Worm (Caenorhabditis elegans) whole organism, young adult: ENCODE results near the gene C01F1.6.

Source experiments
- B0019.2 ChIP-seq: fragments of 200-800 bp; sonication (Bioruptor generic); conservative IDR thresholded peaks from 2 replicates; pipeline ENCODE4 v1.3.6; 2022; ENCODE audit warnings: missing genetic modification reagents, missing genetic modification characterization, missing compliant biosample characterization
- F33H1.4 ChIP-seq: fragments of 200-800 bp; sonication (Bioruptor generic); IDR thresholded peaks from 2 replicates; pipeline ENCODE4 v1.3.6; 2022; ENCODE audit warnings: missing genetic modification reagents, missing genetic modification characterization, missing compliant biosample characterization
- K12H6.12 ChIP-seq: fragments of 200-800 bp; sonication (Bioruptor generic); optimal IDR thresholded peaks from 2 replicates; lab custom pipeline; 2018; ENCODE audit warnings: mild to moderate bottlenecking, missing genetic modification characterization, missing compliant biosample characterization
- Y53F4B.3 ChIP-seq: fragments of 200-800 bp; sonication (Bioruptor generic); IDR thresholded peaks from 2 replicates; pipeline ENCODE4 v1.3.6; 2022; ENCODE audit warnings: missing genetic modification reagents, missing genetic modification characterization, missing compliant biosample characterization
- ZK185.1 ChIP-seq: sonication (generic microtip); optimal IDR thresholded peaks from 2 replicates; lab custom pipeline; 2016; ENCODE audit warnings: mild to moderate bottlenecking, missing genetic modification characterization, missing compliant biosample characterization; ENCODE audit not compliant: poor library complexity, severe bottlenecking
- akir-1 ChIP-seq: fragments of 200-800 bp; sonication (Bioruptor generic); optimal IDR thresholded peaks from 2 replicates; lab custom pipeline; 2018; ENCODE audit warnings: mild to moderate bottlenecking, missing genetic modification characterization, moderate library complexity, missing compliant biosample characterization
- ama-1 ChIP-seq, 3 experiments: fragments of 150-350 bp in 1 of 3; sonication (generic microtip) in 2 of 3; optimal IDR thresholded peaks; 2 replicates each; lab custom pipeline; 2014 to 2018; ENCODE audit warnings: missing biosample characterization in 2 of 3, missing genetic modification characterization in 2 of 3, missing genetic modification reagents in 2 of 3
- aptf-3 ChIP-seq: fragments of 200-800 bp; sonication (Bioruptor generic); IDR thresholded peaks from 2 replicates; pipeline ENCODE4 v1.3.6; 2022; ENCODE audit warnings: missing genetic modification characterization, missing compliant biosample characterization
- attf-3 ChIP-seq: fragments of 200-800 bp; sonication (Bioruptor generic); conservative IDR thresholded peaks from 2 replicates; pipeline ENCODE4 v1.3.6; 2022; ENCODE audit warnings: missing genetic modification reagents, missing genetic modification characterization, missing compliant biosample characterization
- attf-6 ChIP-seq: fragments of 200-800 bp; sonication (Bioruptor generic); IDR thresholded peaks from 2 replicates; pipeline ENCODE4 v1.3.6; 2022; ENCODE audit warnings: missing genetic modification reagents, missing genetic modification characterization, missing compliant biosample characterization
- ccch-3 ChIP-seq: fragments of 200-800 bp; sonication (Bioruptor generic); optimal IDR thresholded peaks from 2 replicates; lab custom pipeline; 2018; ENCODE audit warnings: mild to moderate bottlenecking, missing genetic modification characterization, missing compliant biosample characterization
- cebp-2 ChIP-seq: fragments of 200-800 bp; sonication (Bioruptor generic); IDR thresholded peaks from 2 replicates; pipeline ENCODE4 v1.3.6; 2022; ENCODE audit warnings: missing genetic modification characterization, missing compliant biosample characterization
- ceh-27 ChIP-seq: fragments of 200-800 bp; sonication (Bioruptor generic); optimal IDR thresholded peaks from 2 replicates; lab custom pipeline; 2018; ENCODE audit warnings: mild to moderate bottlenecking, missing genetic modification characterization, moderate library complexity, missing compliant biosample characterization
- ceh-40 ChIP-seq: fragments of 200-800 bp; sonication (Bioruptor generic); IDR thresholded peaks from 2 replicates; pipeline ENCODE4 v1.3.6; 2022; ENCODE audit warnings: missing genetic modification characterization, missing compliant biosample characterization
- ceh-91 ChIP-seq: fragments of 200-800 bp; sonication (Bioruptor generic); IDR thresholded peaks from 2 replicates; pipeline ENCODE4 v1.3.6; 2022; ENCODE audit warnings: missing genetic modification reagents, missing genetic modification characterization, missing compliant biosample characterization
- dox-1 ChIP-seq: fragments of 200-800 bp; sonication (Bioruptor generic); IDR thresholded peaks from 2 replicates; pipeline ENCODE4 v1.3.6; 2022; ENCODE audit warnings: missing genetic modification reagents, missing genetic modification characterization, missing compliant biosample characterization
- efl-1 ChIP-seq: fragments of 150-350 bp; optimal IDR thresholded peaks from 2 replicates; lab custom pipeline; 2014; ENCODE audit warnings: missing biosample characterization, missing genetic modification reagents, missing genetic modification characterization
- egl-18 ChIP-seq: fragments of 200-800 bp; sonication (Bioruptor generic); IDR thresholded peaks from 2 replicates; pipeline ENCODE4 v1.3.6; 2022; ENCODE audit warnings: missing genetic modification reagents, missing genetic modification characterization, missing compliant biosample characterization
- gei-17 ChIP-seq: fragments of 200-800 bp; sonication (Bioruptor generic); optimal IDR thresholded peaks from 2 replicates; lab custom pipeline; 2018; ENCODE audit warnings: mild to moderate bottlenecking, missing genetic modification characterization, missing compliant biosample characterization
- him-1 ChIP-seq: sonication (generic microtip); optimal IDR thresholded peaks from 2 replicates; lab custom pipeline; 2016; ENCODE audit warnings: missing genotype, missing genetic modification reagents, missing genetic modification characterization, missing compliant biosample characterization
- madf-10 ChIP-seq: sonication (generic microtip); optimal IDR thresholded peaks from 2 replicates; lab custom pipeline; 2016; ENCODE audit warnings: mild to moderate bottlenecking, missing genetic modification characterization, missing compliant biosample characterization
- mxl-1 ChIP-seq: sonication (generic microtip); optimal IDR thresholded peaks from 2 replicates; lab custom pipeline; 2016; ENCODE audit warnings: missing genetic modification characterization, missing compliant biosample characterization
- nfya-2 ChIP-seq: fragments of 200-800 bp; sonication (Bioruptor generic); IDR thresholded peaks from 2 replicates; pipeline ENCODE4 v1.3.6; 2022; ENCODE audit warnings: missing genetic modification reagents, missing genetic modification characterization, missing compliant biosample characterization
- nfyb-1 ChIP-seq: fragments of 200-800 bp; sonication (Bioruptor generic); IDR thresholded peaks from 2 replicates; pipeline ENCODE4 v1.3.6; 2022; ENCODE audit warnings: missing genetic modification reagents, missing genetic modification characterization, missing compliant biosample characterization
- nhr-27 ChIP-seq: fragments of 200-800 bp; sonication (Bioruptor generic); optimal IDR thresholded peaks from 2 replicates; lab custom pipeline; 2018; ENCODE audit warnings: mild to moderate bottlenecking, missing genetic modification characterization, moderate library complexity, missing compliant biosample characterization
- pbrm-1 ChIP-seq: fragments of 200-800 bp; sonication (Bioruptor generic); IDR thresholded peaks from 2 replicates; pipeline ENCODE4 v1.3.6; 2022; ENCODE audit warnings: missing genetic modification reagents, missing genetic modification characterization, missing compliant biosample characterization
- snpc-1.3 ChIP-seq: sonication (generic microtip); optimal IDR thresholded peaks from 2 replicates; lab custom pipeline; 2017; ENCODE audit warnings: missing genetic modification characterization, mild to moderate bottlenecking, missing compliant biosample characterization, antibody characterized with exemption, moderate library complexity, missing genotype, missing genetic modification reagents; ENCODE audit not compliant: insufficient read depth
- snpc-3.4 ChIP-seq: sonication (generic microtip); optimal IDR thresholded peaks from 2 replicates; lab custom pipeline; 2017; ENCODE audit warnings: missing genetic modification characterization, mild to moderate bottlenecking, missing compliant biosample characterization, antibody characterized with exemption, moderate library complexity, missing genotype, missing genetic modification reagents
- snpc-4 ChIP-seq, 5 experiments: fragments of 150-350 bp in 1 of 5; sonication (generic microtip) in 4 of 5; optimal IDR thresholded peaks; 2 replicates each; lab custom pipeline; 2014 to 2018; ENCODE audit warnings: missing genetic modification characterization in 5 of 5, missing biosample characterization in 3 of 5, antibody characterized with exemption in 2 of 5, mild to moderate bottlenecking in 2 of 5, missing compliant biosample characterization in 2 of 5, missing genotype in 2 of 5, moderate library complexity in 2 of 5, missing genetic modification reagents in 1 of 5
- sptf-2 ChIP-seq: fragments of 200-800 bp; sonication (Bioruptor generic); optimal IDR thresholded peaks from 2 replicates; lab custom pipeline; 2018; ENCODE audit warnings: mild to moderate bottlenecking, missing genetic modification characterization, missing compliant biosample characterization
- tbp1 ChIP-seq: fragments of 200-800 bp; sonication (Bioruptor generic); optimal IDR thresholded peaks from 2 replicates; lab custom pipeline; 2018; ENCODE audit warnings: mild to moderate bottlenecking, missing genetic modification characterization, missing compliant biosample characterization
- unc-62 ChIP-seq: fragments of 150-350 bp; optimal IDR thresholded peaks from 2 replicates; lab custom pipeline; 2014; ENCODE audit warnings: missing biosample characterization, missing genetic modification reagents, missing genetic modification characterization
- xnd-1 ChIP-seq: sonication (generic microtip); optimal IDR thresholded peaks from 2 replicates; lab custom pipeline; 2016; ENCODE audit warnings: missing genotype, missing genetic modification reagents, missing genetic modification characterization, missing compliant biosample characterization

The C01F1.6 gene

ce11 chrII:4288572-4288971 lies 561 bp upstream of the C01F1.6 start:
- no peak for TF ChIP-seq B0019.2 (GFP tag; lab: Robert Waterston, UW)
- no peak for TF ChIP-seq efl-1 (GFP tag; lab: Kevin White, UChicago)
- no peak for TF ChIP-seq pbrm-1 (GFP tag; lab: Robert Waterston, UW)
- TF ChIP-seq dox-1 = no peak
- no peak for TF ChIP-seq egl-18
- TF ChIP-seq attf-6 (GFP tag; lab: Robert Waterston, UW) = no peak
- no peak for TF ChIP-seq ZK185.1 (tag; lab: Kevin White, UChicago)
- no peak for TF ChIP-seq him-1 (tag; lab: Kevin White, UChicago)
- no peak for TF ChIP-seq unc-62
- no peak for TF ChIP-seq akir-1 (GFP tag; lab: Kevin White, UChicago)
- TF ChIP-seq nhr-27 (tag; lab: Kevin White, UChicago) = no peak
- TF ChIP-seq xnd-1 (tag; lab: Kevin White, UChicago) = no peak

ce11 chrII:4286921-4287320 lies 1.1 kb downstream of the C01F1.6 start:
- TF ChIP-seq nfyb-1 (GFP tag; lab: Robert Waterston, UW) = 0 out of 2 replicates have a peak, but pooled peaks have one; percentile 31
- TF ChIP-seq gei-17 = no peak
- TF ChIP-seq, all 124 proteins: peak for 1

ce11 chrII:4284305-4285193 lies 3.5 kb downstream of the C01F1.6 start:
- TF ChIP-seq K12H6.12 (tag; lab: Kevin White, UChicago) (no peak), nfyb-1 (GFP tag; lab: Robert Waterston, UW) (peak; percentile 66; the same call in 1 of the 2 replicates)

- no peak for TF ChIP-seq snpc-1.3
- TF ChIP-seq snpc-3.4 (tag; lab: Kevin White, UChicago) = peak; percentile 5
- TF ChIP-seq, all 124 proteins: peak for 1
Measured at ce11 chrII:4281743-4282142, 6.3 kb downstream of the C01F1.6 start, which contains the start of gene C01F1.5. C01F1.5 (minus strand) TSS chrII:4281845.

- TF ChIP-seq madf-10 (tag; lab: Kevin White, UChicago) = no peak
- TF ChIP-seq ceh-40 (GFP tag; lab: Robert Waterston, UW) = no peak
- no peak for TF ChIP-seq ceh-91
- no peak for TF ChIP-seq mxl-1 (tag; lab: Kevin White, UChicago)
- TF ChIP-seq cebp-2 (GFP tag; lab: Robert Waterston, UW) = no peak
- no peak for TF ChIP-seq ZK185.1 (tag; lab: Kevin White, UChicago)
- TF ChIP-seq aptf-3 (GFP tag; lab: Robert Waterston, UW) = no peak
- no peak for TF ChIP-seq attf-3
- TF ChIP-seq Y53F4B.3 (GFP tag; lab: Robert Waterston, UW) = no peak
Measured at ce11 chrII:4277639-4278038, 10.4 kb downstream of the C01F1.6 start.

ce11 chrII:4276924-4277323 lies 11.1 kb downstream of the C01F1.6 start:
- no peak for TF ChIP-seq F33H1.4
- TF ChIP-seq egl-18 = no peak
- TF ChIP-seq tbp1 = no peak
- TF ChIP-seq ceh-27 (GFP tag; lab: Kevin White, UChicago) = no peak
- no peak for TF ChIP-seq snpc-4 (GFP tag; optimal IDR thresholded peaks at IDR 0.05; lab: Kevin White, UChicago)
- TF ChIP-seq snpc-4 (tag; optimal IDR thresholded peaks at IDR 0.05; lab: Kevin White, UChicago) = no peak
- no peak for TF ChIP-seq ccch-3 (GFP tag; lab: Kevin White, UChicago)
- no peak for TF ChIP-seq akir-1 (GFP tag; lab: Kevin White, UChicago)
- TF ChIP-seq attf-3 = no peak
- TF ChIP-seq sptf-2 (GFP tag; lab: Kevin White, UChicago) = no peak
- no peak for TF ChIP-seq nfya-2 (GFP tag; lab: Robert Waterston, UW)
- no peak for TF ChIP-seq ama-1 (optimal IDR thresholded peaks at IDR 0.05; lab: Kevin White, UChicago)
- no peak for TF ChIP-seq ama-1 (GFP tag; optimal IDR thresholded peaks at IDR 0.05; lab: Kevin White, UChicago)
